Worm (Caenorhabditis elegans): ENCODE data around the gene ribo-1.

ce11 chrIV:6956668-6957067 lies 46.2 kb downstream of the ribo-1 start:
- TF ChIP-seq cey-2 (tag; optimal IDR thresholded peaks at IDR 0.05; ENCODE audit: borderline replicate concordance, insufficient read depth) (no peak), nhr-11 (tag; optimal IDR thresholded peaks at IDR 0.05) (no peak), ceh-82 (tag; optimal IDR thresholded peaks at IDR 0.05) (no peak), ama-1 (optimal IDR thresholded peaks at IDR 0.05) (no peak), hlh-30 (tag; optimal IDR thresholded peaks at IDR 0.05; ENCODE audit: insufficient read depth) (peak; percentile 50), lin-38 (GFP tag; IDR thresholded peaks at IDR 0.05) (no peak)

Data from whole organism, L4 larva.